Fruit fly (Drosophila melanogaster) whole organism, pupa: ENCODE results near the gene Chd64.

ENCODE experiments used
- CG10348 ChIP-seq: fragments of 200-800 bp; sonication (Bioruptor generic); IDR thresholded peaks from 2 replicates; pipeline ENCODE4 v1.3.6; 2022; ENCODE audit warnings: missing biosample characterization, missing genetic modification characterization
- CG12605 ChIP-seq: fragments of 200-800 bp; sonication (Bioruptor generic); IDR thresholded peaks from 2 replicates; pipeline ENCODE4 v1.3.6; 2022; ENCODE audit warnings: missing biosample characterization, missing genetic modification characterization
- CG13204 ChIP-seq: fragments of 200-800 bp; sonication (Bioruptor generic); optimal IDR thresholded peaks from 2 replicates; lab custom pipeline; 2018; ENCODE audit warnings: missing biosample characterization, mild to moderate bottlenecking, missing genetic modification characterization, moderate library complexity
- CG14655 ChIP-seq: fragments of 200-800 bp; sonication (Bioruptor generic); optimal IDR thresholded peaks from 3 replicates; lab custom pipeline; 2017; ENCODE audit warnings: mild to moderate bottlenecking, missing biosample characterization, missing genetic modification reagents, missing genetic modification characterization
- CG17806 ChIP-seq: fragments of 200-800 bp; sonication (Bioruptor generic); optimal IDR thresholded peaks from 2 replicates; lab custom pipeline; 2018; ENCODE audit warnings: missing biosample characterization, mild to moderate bottlenecking, missing genetic modification characterization, moderate library complexity
- CG32121 ChIP-seq: fragments of 200-800 bp; sonication (Bioruptor generic); IDR thresholded peaks from 2 replicates; pipeline ENCODE4 v1.3.6; 2022; ENCODE audit warnings: missing biosample characterization, missing genetic modification characterization
- CG34367 ChIP-seq: fragments of 200-800 bp; sonication (Bioruptor generic); optimal IDR thresholded peaks from 2 replicates; lab custom pipeline; 2018; ENCODE audit warnings: missing biosample characterization, mild to moderate bottlenecking, missing genetic modification characterization
- CG4496 ChIP-seq: fragments of 200-800 bp; sonication (Bioruptor generic); IDR thresholded peaks from 3 replicates; pipeline ENCODE4 v1.3.6; 2022; ENCODE audit warnings: missing biosample characterization, missing genetic modification characterization
- CG8159 ChIP-seq: fragments of 200-800 bp; sonication (Bioruptor generic); optimal IDR thresholded peaks from 3 replicates; lab custom pipeline; 2018; ENCODE audit warnings: missing biosample characterization, mild to moderate bottlenecking, missing genetic modification characterization, moderate library complexity
- CG8301 ChIP-seq: fragments of 200-800 bp; sonication (Bioruptor generic); optimal IDR thresholded peaks from 2 replicates; lab custom pipeline; 2018; ENCODE audit warnings: missing biosample characterization, mild to moderate bottlenecking, missing genetic modification characterization
- CG9948 ChIP-seq: fragments of 200-800 bp; sonication (Bioruptor generic); optimal IDR thresholded peaks from 2 replicates; lab custom pipeline; 2018; ENCODE audit warnings: missing biosample characterization, mild to moderate bottlenecking, missing genetic modification characterization, moderate library complexity
- D1 ChIP-seq: fragments of 200-800 bp; sonication (Bioruptor generic); optimal IDR thresholded peaks from 2 replicates; lab custom pipeline; 2018; ENCODE audit warnings: missing biosample characterization, mild to moderate bottlenecking, missing genetic modification characterization, moderate library complexity
- EcR ChIP-seq: fragments of 200-800 bp; sonication (Bioruptor generic); optimal IDR thresholded peaks from 3 replicates; lab custom pipeline; 2019; ENCODE audit warnings: missing biosample characterization, missing genetic modification characterization, mild to moderate bottlenecking, moderate library complexity, missing genetic modification reagents
- Ets98B ChIP-seq: fragments of 200-800 bp; sonication (Bioruptor generic); IDR thresholded peaks from 2 replicates; pipeline ENCODE4 v1.3.6; 2022; ENCODE audit warnings: missing biosample characterization, missing genetic modification characterization
- Pif1A ChIP-seq: fragments of 200-800 bp; sonication (Bioruptor generic); optimal IDR thresholded peaks from 3 replicates; lab custom pipeline; 2016; ENCODE audit warnings: missing biosample characterization, missing genetic modification characterization
- Pif1B ChIP-seq: fragments of 200-800 bp; sonication (Bioruptor generic); optimal IDR thresholded peaks from 3 replicates; lab custom pipeline; 2016; ENCODE audit warnings: missing biosample characterization, missing genetic modification characterization
- fd96Ca ChIP-seq: fragments of 200-800 bp; sonication (Bioruptor generic); IDR thresholded peaks from 3 replicates; pipeline ENCODE4 v1.3.6; 2022; ENCODE audit warnings: missing biosample characterization, missing genetic modification characterization
- gl ChIP-seq: fragments of 200-800 bp; sonication (Bioruptor generic); optimal IDR thresholded peaks from 2 replicates; lab custom pipeline; 2018; ENCODE audit warnings: missing biosample characterization, mild to moderate bottlenecking, missing genetic modification characterization
- rn ChIP-seq: fragments of 200-800 bp; sonication (Bioruptor generic); IDR thresholded peaks from 2 replicates; pipeline ENCODE4 v1.3.6; 2022; ENCODE audit warnings: missing biosample characterization, missing genetic modification characterization

Chd64 gene

DNA sequence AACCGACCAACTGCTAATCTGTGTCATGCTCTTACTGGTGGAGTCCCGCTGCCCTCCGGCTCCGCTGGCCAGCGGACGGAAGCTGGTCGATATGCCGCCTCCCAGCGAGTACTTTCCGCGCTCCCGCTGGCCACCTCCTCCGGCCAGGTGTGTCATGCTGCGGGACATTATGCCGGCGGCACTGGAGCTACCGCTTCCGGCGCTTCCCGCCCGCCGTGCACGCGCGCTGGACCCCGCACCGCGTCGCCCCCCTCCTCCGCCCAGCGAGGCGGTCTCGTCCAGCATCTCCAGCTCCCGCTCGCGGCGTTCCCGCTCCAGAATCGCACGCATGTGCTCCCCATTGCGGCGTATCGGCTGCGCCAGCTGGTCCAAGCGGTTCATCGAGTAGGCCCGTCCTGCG lies 6.4 kb upstream of the Chd64 start:
- TF ChIP-seq Ets98B (GFP tag; lab: Robert Waterston, UW) (no peak), gl (tag; lab: Kevin White, UChicago) (no peak), Pif1B (no peak), CG13204 (GFP tag; lab: Kevin White, UChicago) (no peak), CG14655 (GFP tag; lab: Kevin White, UChicago) (no peak), D1 (tag; lab: Kevin White, UChicago) (no peak), CG12605 (GFP tag; lab: Robert Waterston, UW) (no peak), CG9948 (tag; lab: Kevin White, UChicago) (no peak)

dm6 chr3L:4125709-4126108 lies 3.5 kb upstream of the Chd64 start:
- no peak for TF ChIP-seq CG12605 (GFP tag; lab: Robert Waterston, UW)
- TF ChIP-seq Pif1B: no peak
- no peak for TF ChIP-seq EcR (GFP tag; lab: Kevin White, UChicago)
- no peak for TF ChIP-seq D1 (tag; lab: Kevin White, UChicago)

- TF ChIP-seq CG9948 (tag; lab: Kevin White, UChicago): no peak
- no peak for TF ChIP-seq CG10348 (GFP tag; lab: Robert Waterston, UW)
- TF ChIP-seq CG34367 (tag; lab: Kevin White, UChicago): no peak
- TF ChIP-seq CG13204 (GFP tag; lab: Kevin White, UChicago): no peak
- no peak for TF ChIP-seq EcR (GFP tag; lab: Kevin White, UChicago)
- TF ChIP-seq gl (tag; lab: Kevin White, UChicago): no peak
- TF ChIP-seq fd96Ca (GFP tag; lab: Robert Waterston, UW): no peak
- TF ChIP-seq D1 (tag; lab: Kevin White, UChicago): no peak
- TF ChIP-seq Pif1A: no peak
- no peak for TF ChIP-seq rn (GFP tag; lab: Robert Waterston, UW)
- TF ChIP-seq Ets98B (GFP tag; lab: Robert Waterston, UW): no peak
- TF ChIP-seq, all 21 proteins: peak for 0
These were observed 599 bp downstream of the Chd64 start for dm6 chr3L:4121589-4121988.

DNA sequence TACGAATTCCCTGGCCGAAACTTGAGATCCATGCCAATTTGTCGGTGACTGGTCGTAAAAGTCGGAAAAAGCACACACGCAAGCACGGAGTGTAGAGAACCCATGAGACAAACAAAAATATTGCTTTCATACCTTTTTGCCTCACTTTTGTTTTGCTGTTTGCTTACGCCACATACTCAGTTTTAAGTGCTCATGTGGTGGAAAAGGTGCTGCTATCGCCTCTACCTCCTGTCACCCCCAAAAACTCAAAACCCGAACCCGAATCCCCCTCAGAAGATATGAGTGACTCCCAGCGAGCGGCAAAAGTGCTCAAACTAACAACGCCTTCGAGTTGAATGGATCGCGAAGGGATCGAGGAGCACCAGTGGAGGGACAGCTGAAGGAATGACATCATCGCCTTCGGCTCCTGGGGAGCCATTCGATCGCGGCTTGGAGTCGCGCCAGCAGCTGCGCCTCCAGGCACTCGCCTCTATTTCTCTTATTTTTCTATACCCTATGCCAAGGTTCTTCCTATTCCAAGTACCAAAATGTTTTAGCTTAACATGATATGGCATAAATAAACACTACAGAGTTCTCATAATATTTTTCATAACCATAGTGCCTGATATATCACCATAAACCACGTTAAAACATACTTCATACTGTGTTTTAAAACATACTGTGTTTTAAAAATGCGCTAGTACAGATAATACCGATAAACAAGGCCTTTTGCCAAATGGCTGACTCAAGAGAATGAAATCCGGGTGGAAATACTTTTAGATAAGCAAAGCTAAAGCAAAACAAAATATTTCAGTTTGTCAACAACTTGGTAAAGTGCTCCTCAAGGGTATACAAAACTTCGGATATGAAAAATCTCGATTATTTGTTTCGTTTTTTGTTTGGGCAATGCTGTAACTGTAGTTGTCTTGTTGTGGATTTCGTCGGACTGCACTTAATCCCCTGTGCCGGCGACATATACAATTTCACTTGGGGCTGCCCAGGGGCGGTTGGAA lies 1.5 kb downstream of the Chd64 start:
- no peak for TF ChIP-seq CG34367 (tag; lab: Kevin White, UChicago)
- 0 out of 3 replicates have a peak, but pooled peaks have one; percentile 18 for TF ChIP-seq CG4496

DNA sequence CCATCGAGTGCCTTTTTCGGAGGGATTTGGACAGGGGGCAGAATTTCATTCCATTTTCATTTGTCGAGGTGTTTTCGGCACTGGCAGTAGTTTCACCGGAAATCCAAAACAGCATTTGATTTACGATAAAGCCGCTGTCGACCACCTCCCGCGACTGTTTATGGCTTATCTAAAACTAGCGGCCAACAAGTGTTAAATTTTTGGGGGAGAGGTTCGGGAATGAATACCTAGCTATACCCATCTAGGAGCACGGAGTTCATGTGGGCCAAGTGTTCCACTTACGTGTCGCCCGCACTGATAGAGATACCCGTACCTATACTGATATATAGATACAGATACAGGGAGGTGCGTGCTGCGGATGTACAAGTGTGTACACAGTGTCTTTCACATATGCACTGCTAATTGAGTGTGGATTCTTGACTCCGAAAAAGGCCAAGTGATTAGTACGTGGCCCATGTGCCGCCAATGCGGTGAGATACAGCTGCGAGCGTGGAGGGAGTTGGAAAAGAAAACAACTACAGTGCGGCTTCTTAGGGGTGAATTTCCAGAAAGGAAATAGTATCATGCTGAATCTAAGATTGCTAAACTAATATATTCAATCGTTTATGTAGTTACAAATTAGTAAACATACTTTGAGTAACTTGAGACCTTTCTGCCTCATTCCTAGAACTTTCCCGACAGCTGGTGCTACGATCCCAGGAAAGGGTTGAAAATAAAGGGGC lies 2.4 kb downstream of the Chd64 start:
- TF ChIP-seq Ets98B (GFP tag; lab: Robert Waterston, UW) (no peak), CG14655 (GFP tag; lab: Kevin White, UChicago) (no peak)

- no peak for TF ChIP-seq CG4496
- no peak for TF ChIP-seq Pif1B
- TF ChIP-seq fd96Ca (GFP tag; lab: Robert Waterston, UW): no peak
- TF ChIP-seq CG10348 (GFP tag; lab: Robert Waterston, UW): no peak
- no peak for TF ChIP-seq CG8301
- no peak for TF ChIP-seq CG14655 (GFP tag; lab: Kevin White, UChicago)
- TF ChIP-seq CG9948 (tag; lab: Kevin White, UChicago): no peak
- no peak for TF ChIP-seq CG17806 (tag; lab: Kevin White, UChicago)
- TF ChIP-seq CG13204 (GFP tag; lab: Kevin White, UChicago): no peak
- no peak for TF ChIP-seq CG8159 (tag; lab: Kevin White, UChicago)
These were observed 3.8 kb downstream of the Chd64 start for dm6 chr3L:4118339-4118738.

dm6 chr3L:4117493-4117892 lies 4.7 kb downstream of the Chd64 start:
- no peak for TF ChIP-seq CG8159 (tag; lab: Kevin White, UChicago)
- TF ChIP-seq CG13204 (GFP tag; lab: Kevin White, UChicago): no peak
- TF ChIP-seq CG10348 (GFP tag; lab: Robert Waterston, UW): no peak
- no peak for TF ChIP-seq CG32121 (GFP tag; lab: Robert Waterston, UW)
- no peak for TF ChIP-seq Pif1B
- TF ChIP-seq CG14655 (GFP tag; lab: Kevin White, UChicago): no peak
- no peak for TF ChIP-seq CG9948 (tag; lab: Kevin White, UChicago)
- TF ChIP-seq EcR (GFP tag; lab: Kevin White, UChicago): no peak
- no peak for TF ChIP-seq Pif1A
